Worm (Caenorhabditis elegans) whole organism, late embryonic: ENCODE results near the gene T22C8.6.

Experiments
- ceh-2 ChIP-seq: sonication (generic microtip); optimal IDR thresholded peaks from 2 replicates; lab custom pipeline; 2016; ENCODE audit warnings: missing genotype, missing genetic modification characterization, missing compliant biosample characterization
- ceh-24 ChIP-seq: sonication (generic microtip); optimal IDR thresholded peaks from 2 replicates; lab custom pipeline; 2016; ENCODE audit warnings: mild to moderate bottlenecking, missing genetic modification characterization, missing compliant biosample characterization
- ceh-9 ChIP-seq: sonication (generic microtip); optimal IDR thresholded peaks from 2 replicates; lab custom pipeline; 2016; ENCODE audit warnings: mild to moderate bottlenecking, missing genetic modification characterization, inconsistent platforms, missing compliant biosample characterization
- fkh-10 ChIP-seq: fragments of 150-350 bp; optimal IDR thresholded peaks from 2 replicates; lab custom pipeline; 2014; ENCODE audit warnings: missing biosample characterization, missing genetic modification reagents, missing genetic modification characterization
- gmeb-2 ChIP-seq: sonication (generic microtip); optimal IDR thresholded peaks from 2 replicates; lab custom pipeline; 2016; ENCODE audit warnings: missing genetic modification characterization, inconsistent platforms, missing compliant biosample characterization
- hlh-15 ChIP-seq: sonication (generic microtip); optimal IDR thresholded peaks from 2 replicates; lab custom pipeline; 2016; ENCODE audit warnings: missing genetic modification characterization, missing compliant biosample characterization
- nhr-11 ChIP-seq: fragments of 150-350 bp; optimal IDR thresholded peaks from 2 replicates; lab custom pipeline; 2014; ENCODE audit warnings: missing biosample characterization, missing genetic modification characterization
- syd-9 ChIP-seq: sonication (generic microtip); optimal IDR thresholded peaks from 2 replicates; lab custom pipeline; 2016; ENCODE audit warnings: mild to moderate bottlenecking, missing genetic modification characterization, moderate library complexity, missing compliant biosample characterization
- tbx-2 ChIP-seq: sonication (generic microtip); optimal IDR thresholded peaks from 2 replicates; lab custom pipeline; 2016; ENCODE audit warnings: missing genetic modification characterization, missing compliant biosample characterization

- TF ChIP-seq nhr-11 (tag; lab: Kevin White, UChicago) (no peak), ceh-24 (no peak), fkh-10 (no peak), gmeb-2 (tag; lab: Kevin White, UChicago) (no peak), syd-9 (no peak), ceh-9 (tag; lab: Kevin White, UChicago) (no peak), hlh-15 (tag; lab: Kevin White, UChicago) (no peak), ceh-2 (tag; lab: Kevin White, UChicago) (no peak), tbx-2 (tag; lab: Kevin White, UChicago) (no peak)
Measured at ce11 chrII:8590684-8591083, 39.4 kb downstream of the T22C8.6 start, which contains the start of gene aptf-4.
